Worm (Caenorhabditis elegans) whole organism, L1 larva: ENCODE data around the gene F39B3.3.

Experiments used
- C16A3.4 ChIP-seq: fragments of 150-350 bp; optimal IDR thresholded peaks from 2 replicates; lab custom pipeline; 2014; ENCODE audit warnings: missing biosample characterization, missing genetic modification characterization
- C34B4.2 ChIP-seq: sonication (generic microtip); optimal IDR thresholded peaks from 2 replicates; lab custom pipeline; 2017; ENCODE audit warnings: mild to moderate bottlenecking, missing genetic modification characterization, missing compliant biosample characterization
- Y116A8C.19 ChIP-seq: sonication (generic microtip); optimal IDR thresholded peaks from 2 replicates; lab custom pipeline; 2016; ENCODE audit warnings: missing compliant biosample characterization, missing genetic modification characterization, borderline replicate concordance
- aha-1 ChIP-seq: fragments of 150-350 bp; optimal IDR thresholded peaks from 2 replicates; lab custom pipeline; 2014; ENCODE audit warnings: missing biosample characterization, missing genetic modification characterization
- aly-2 ChIP-seq: fragments of 150-350 bp; optimal IDR thresholded peaks from 2 replicates; lab custom pipeline; 2014; ENCODE audit warnings: missing biosample characterization, missing genetic modification characterization
- ama-1 ChIP-seq: fragments of 150-350 bp; optimal IDR thresholded peaks from 2 replicates; lab custom pipeline; 2014
- blmp-1 ChIP-seq: fragments of 150-350 bp; optimal IDR thresholded peaks from 2 replicates; lab custom pipeline; 2014; ENCODE audit warnings: missing biosample characterization, missing genetic modification characterization
- ceh-63 ChIP-seq: fragments of 200-800 bp; sonication (Bioruptor generic); optimal IDR thresholded peaks from 2 replicates; lab custom pipeline; 2018; ENCODE audit warnings: mild to moderate bottlenecking, missing genetic modification characterization, missing compliant biosample characterization
- ceh-8 ChIP-seq: fragments of 200-800 bp; sonication (Bioruptor generic); optimal IDR thresholded peaks from 2 replicates; lab custom pipeline; 2018; ENCODE audit warnings: mild to moderate bottlenecking, missing genetic modification characterization, moderate library complexity, missing compliant biosample characterization
- ceh-82 ChIP-seq, 3 experiments: fragments of 150-350 bp in 1 of 3; sonication (generic microtip) in 2 of 3; optimal IDR thresholded peaks; 2 replicates each; lab custom pipeline; 2014 to 2017; ENCODE audit warnings: missing biosample characterization in 3 of 3, missing genetic modification characterization in 3 of 3
- ceh-90 ChIP-seq: sonication (generic microtip); optimal IDR thresholded peaks from 2 replicates; lab custom pipeline; 2016; ENCODE audit warnings: missing genetic modification characterization, missing compliant biosample characterization
- dpl-1 ChIP-seq, 3 experiments: fragments of 150-350 bp in 2 of 3; sonication (generic microtip) in 1 of 3; optimal IDR thresholded peaks; 2 replicates each; lab custom pipeline; 2014 to 2017; ENCODE audit warnings: missing biosample characterization in 3 of 3, missing genetic modification characterization in 3 of 3, missing genetic modification reagents in 3 of 3
- dsc-1 ChIP-seq: sonication (generic microtip); optimal IDR thresholded peaks from 2 replicates; lab custom pipeline; 2016; ENCODE audit warnings: mild to moderate bottlenecking, missing genetic modification characterization, missing compliant biosample characterization
- efl-1 ChIP-seq, 4 experiments: fragments of 150-350 bp; optimal IDR thresholded peaks in 3 of 4; peaks in 1 of 4; 1 replicate in 1 of 4; 2 replicates in 3 of 4; lab custom pipeline; 2014; ENCODE audit warnings: missing biosample characterization in 2 of 4, missing genetic modification characterization in 2 of 4, missing genetic modification reagents in 2 of 4
- efl-3 ChIP-seq: fragments of 200-800 bp; sonication (Bioruptor generic); optimal IDR thresholded peaks from 2 replicates; lab custom pipeline; 2018; ENCODE audit warnings: mild to moderate bottlenecking, missing genetic modification characterization, missing compliant biosample characterization
- egl-13 ChIP-seq: sonication (generic microtip); optimal IDR thresholded peaks from 2 replicates; lab custom pipeline; 2016; ENCODE audit warnings: missing genotype, missing genetic modification reagents, missing genetic modification characterization, missing compliant biosample characterization
- elt-2 ChIP-seq: sonication (generic microtip); optimal IDR thresholded peaks from 2 replicates; lab custom pipeline; 2016; ENCODE audit warnings: missing genetic modification characterization, mild to moderate bottlenecking, inconsistent platforms, missing compliant biosample characterization, missing genetic modification reagents
- ets-5 ChIP-seq: fragments of 200-800 bp; sonication (Bioruptor generic); IDR thresholded peaks from 2 replicates; pipeline ENCODE4 v1.3.6; 2022; ENCODE audit warnings: missing genetic modification characterization, missing compliant biosample characterization
- fkh-10 ChIP-seq: sonication (generic microtip); optimal IDR thresholded peaks from 2 replicates; lab custom pipeline; 2017; ENCODE audit warnings: missing biosample characterization, missing genetic modification reagents, missing genetic modification characterization
- hlh-4 ChIP-seq: sonication (generic microtip); optimal IDR thresholded peaks from 2 replicates; lab custom pipeline; 2016; ENCODE audit warnings: mild to moderate bottlenecking, missing genetic modification characterization, missing compliant biosample characterization
- irx-1 ChIP-seq: sonication (generic microtip); optimal IDR thresholded peaks from 2 replicates; lab custom pipeline; 2016; ENCODE audit warnings: missing genetic modification characterization, missing compliant biosample characterization
- isw-1 ChIP-seq: fragments of 200-800 bp; sonication (Bioruptor generic); IDR thresholded peaks from 2 replicates; pipeline ENCODE4 v1.3.6; 2022; ENCODE audit warnings: missing genetic modification characterization, missing compliant biosample characterization
- lin-14 ChIP-seq: fragments of 200-800 bp; sonication (Bioruptor generic); optimal IDR thresholded peaks from 2 replicates; lab custom pipeline; 2018; ENCODE audit warnings: mild to moderate bottlenecking, missing genetic modification characterization, moderate library complexity, missing compliant biosample characterization
- lin-35 ChIP-seq, 2 experiments: fragments of 150-350 bp; optimal IDR thresholded peaks; 2 replicates each; lab custom pipeline; 2014; ENCODE audit warnings: missing biosample characterization in 2 of 2, missing genetic modification characterization in 2 of 2, missing genetic modification reagents in 2 of 2
- lin-39 ChIP-seq: fragments of 150-350 bp; optimal IDR thresholded peaks from 2 replicates; lab custom pipeline; 2014; ENCODE audit warnings: missing biosample characterization, missing genetic modification reagents, missing genetic modification characterization
- mab-9 ChIP-seq: fragments of 200-800 bp; sonication (Bioruptor generic); IDR thresholded peaks from 2 replicates; pipeline ENCODE4 v1.3.6; 2022; ENCODE audit warnings: missing genetic modification reagents, missing genetic modification characterization, missing compliant biosample characterization
- mdl-1 ChIP-seq, 2 experiments: fragments of 150-350 bp; optimal IDR thresholded peaks; 2 replicates each; lab custom pipeline; 2014 to 2017; ENCODE audit warnings: missing biosample characterization in 2 of 2, missing genetic modification characterization in 2 of 2, inconsistent platforms in 1 of 2
- mef-2 ChIP-seq: fragments of 150-350 bp; optimal IDR thresholded peaks from 2 replicates; lab custom pipeline; 2014; ENCODE audit warnings: missing biosample characterization, missing genetic modification characterization
- mep-1 ChIP-seq: fragments of 150-350 bp; optimal IDR thresholded peaks from 2 replicates; lab custom pipeline; 2014; ENCODE audit warnings: missing biosample characterization, missing genetic modification characterization
- nhr-11 ChIP-seq: fragments of 150-350 bp; optimal IDR thresholded peaks from 2 replicates; lab custom pipeline; 2014; ENCODE audit warnings: missing biosample characterization, missing genetic modification characterization
- nhr-19 ChIP-seq: fragments of 200-800 bp; sonication (Bioruptor generic); conservative IDR thresholded peaks from 2 replicates; pipeline ENCODE4 v1.3.6; 2022; ENCODE audit warnings: missing genetic modification characterization, missing compliant biosample characterization
- nhr-237 ChIP-seq: fragments of 150-350 bp; optimal IDR thresholded peaks from 2 replicates; lab custom pipeline; 2014; ENCODE audit warnings: missing biosample characterization, missing genetic modification characterization
- nhr-47 ChIP-seq: sonication (generic microtip); optimal IDR thresholded peaks from 2 replicates; lab custom pipeline; 2016; ENCODE audit warnings: mild to moderate bottlenecking, missing genetic modification characterization, moderate library complexity, missing compliant biosample characterization
- nhr-71 ChIP-seq: sonication (generic microtip); optimal IDR thresholded peaks from 2 replicates; lab custom pipeline; 2016; ENCODE audit warnings: mild to moderate bottlenecking, missing genetic modification characterization, moderate library complexity, missing compliant biosample characterization
- nhr-90 ChIP-seq: sonication (generic microtip); optimal IDR thresholded peaks from 2 replicates; lab custom pipeline; 2016; ENCODE audit warnings: mild to moderate bottlenecking, missing genetic modification characterization, missing compliant biosample characterization; ENCODE audit not compliant: poor library complexity
- pag-3 ChIP-seq: sonication (generic microtip); optimal IDR thresholded peaks from 2 replicates; lab custom pipeline; 2017; ENCODE audit warnings: missing genetic modification characterization, mild to moderate bottlenecking, missing compliant biosample characterization, antibody characterized with exemption, borderline replicate concordance; ENCODE audit not compliant: insufficient read depth
- pqm-1 ChIP-seq: sonication (generic microtip); optimal IDR thresholded peaks from 3 replicates; lab custom pipeline; 2017; ENCODE audit warnings: missing biosample characterization, missing genetic modification characterization
- rnt-1 ChIP-seq: sonication (generic microtip); optimal IDR thresholded peaks from 2 replicates; lab custom pipeline; 2016; ENCODE audit warnings: mild to moderate bottlenecking, missing genetic modification characterization, moderate library complexity, missing compliant biosample characterization
- skn-1 ChIP-seq: fragments of 150-350 bp; optimal IDR thresholded peaks from 2 replicates; lab custom pipeline; 2014; ENCODE audit warnings: missing biosample characterization, missing genetic modification characterization
- snpc-4 ChIP-seq: fragments of 150-350 bp; optimal IDR thresholded peaks from 2 replicates; lab custom pipeline; 2014; ENCODE audit warnings: missing biosample characterization, missing genetic modification characterization
- sox-4 ChIP-seq: sonication (generic microtip); optimal IDR thresholded peaks from 2 replicates; lab custom pipeline; 2016; ENCODE audit warnings: missing genetic modification characterization, missing compliant biosample characterization
- sup-37 ChIP-seq: fragments of 200-800 bp; sonication (Bioruptor generic); optimal IDR thresholded peaks from 2 replicates; lab custom pipeline; 2018; ENCODE audit warnings: mild to moderate bottlenecking, missing genetic modification characterization, missing compliant biosample characterization
- tbx-2 ChIP-seq: sonication (generic microtip); optimal IDR thresholded peaks from 2 replicates; lab custom pipeline; 2016; ENCODE audit warnings: missing genetic modification characterization, missing compliant biosample characterization
- unc-62 ChIP-seq: fragments of 150-350 bp; optimal IDR thresholded peaks from 2 replicates; lab custom pipeline; 2014; ENCODE audit warnings: missing biosample characterization, missing genetic modification reagents, missing genetic modification characterization
- vab-15 ChIP-seq: sonication (generic microtip); optimal IDR thresholded peaks from 2 replicates; lab custom pipeline; 2017; ENCODE audit warnings: missing genotype, mild to moderate bottlenecking, missing genetic modification characterization, missing compliant biosample characterization
- xbp-1 ChIP-seq: sonication (generic microtip); optimal IDR thresholded peaks from 2 replicates; lab custom pipeline; 2016; ENCODE audit warnings: missing genetic modification characterization, missing compliant biosample characterization
- zag-1 ChIP-seq: fragments of 150-350 bp; optimal IDR thresholded peaks from 2 replicates; lab custom pipeline; 2014; ENCODE audit warnings: missing biosample characterization, missing genetic modification characterization
- ztf-11 ChIP-seq, 2 experiments: sonication (generic microtip); optimal IDR thresholded peaks; 2 replicates each; lab custom pipeline; 2016 to 2017; ENCODE audit warnings: missing genetic modification characterization in 2 of 2, missing biosample characterization in 1 of 2, missing compliant biosample characterization in 1 of 2

F39B3.3 gene

ce11 chrX:17545498-17545897 is 33.4 kb downstream of the F39B3.3 start (continued):
- TF ChIP-seq nhr-237 (tag; lab: Kevin White, UChicago) (no peak), snpc-4 (tag; lab: Kevin White, UChicago) (no peak), lin-14 (GFP tag; lab: Kevin White, UChicago) (no peak), skn-1 (tag; lab: Kevin White, UChicago) (peak; percentile 17), efl-1 (optimal IDR thresholded peaks at IDR 0.05; lab: Kevin White, UChicago) (peak; percentile 25 to 38), efl-1 (GFP tag; optimal IDR thresholded peaks at IDR 0.05 in 1 of 2; lab: Kevin White, UChicago) (no peak), ceh-63 (no peak), mdl-1 (tag; optimal IDR thresholded peaks at IDR 0.05; lab: Kevin White, UChicago) (no peak), tbx-2 (tag; lab: Kevin White, UChicago) (peak; percentile 52), sup-37 (GFP tag; lab: Kevin White, UChicago) (no peak), ceh-82 (tag; optimal IDR thresholded peaks at IDR 0.05; lab: Kevin White, UChicago) (peak in 2 of 3 experiments; percentile 25 to 37), irx-1 (tag; lab: Kevin White, UChicago) (peak; percentile 34), dpl-1 (GFP tag; optimal IDR thresholded peaks at IDR 0.05; lab: Kevin White, UChicago) (no peak), efl-3 (no peak), rnt-1 (tag; lab: Kevin White, UChicago) (peak; percentile 49), fkh-10 (GFP tag; lab: Kevin White, UChicago) (peak; percentile 19), mab-9 (GFP tag; lab: Robert Waterston, UW) (peak; percentile 54; the same call in 1 of the 2 replicates), lin-39 (tag; lab: Kevin White, UChicago) (no peak), lin-35 (GFP tag; optimal IDR thresholded peaks at IDR 0.05; lab: Kevin White, UChicago) (peak in 1 of 2 experiments; percentile 42), mep-1 (tag; lab: Kevin White, UChicago) (peak; percentile 54), elt-2 (no peak), nhr-47 (tag; lab: Kevin White, UChicago) (peak; percentile 85), vab-15 (tag; lab: Kevin White, UChicago) (no peak), pag-3 (tag; lab: Kevin White, UChicago) (no peak), nhr-71 (tag; lab: Kevin White, UChicago) (peak; percentile 65), ztf-11 (tag; optimal IDR thresholded peaks at IDR 0.05; lab: Kevin White, UChicago) (peak in 1 of 2 experiments; percentile 29), hlh-4 (tag; lab: Kevin White, UChicago) (no peak), nhr-19 (GFP tag; lab: Robert Waterston, UW) (peak; percentile 77), mef-2 (tag; lab: Kevin White, UChicago) (no peak), C34B4.2 (tag; lab: Kevin White, UChicago) (no peak), pqm-1 (tag; lab: Kevin White, UChicago) (no peak), isw-1 (GFP tag; lab: Robert Waterston, UW) (peak; percentile 31), dsc-1 (tag; lab: Kevin White, UChicago) (peak; percentile 84), unc-62 (GFP tag; lab: Kevin White, UChicago) (no peak), ets-5 (GFP tag; lab: Robert Waterston, UW) (no peak), C16A3.4 (tag; lab: Kevin White, UChicago) (peak; percentile 24), sox-4 (tag; lab: Kevin White, UChicago) (peak; percentile 60), nhr-90 (tag; lab: Kevin White, UChicago) (peak; percentile 71)

- TF ChIP-seq ceh-90 (no peak), skn-1 (tag; lab: Kevin White, UChicago) (peak; percentile 67), aha-1 (no peak), efl-1 (optimal IDR thresholded peaks at IDR 0.05; lab: Kevin White, UChicago) (peak; percentile 57 to 64), efl-1 (GFP tag; optimal IDR thresholded peaks at IDR 0.05 in 1 of 2; lab: Kevin White, UChicago) (peak in 1 of 2 experiments; percentile 92), ceh-8 (GFP tag; lab: Kevin White, UChicago) (peak; percentile 92), hlh-4 (tag; lab: Kevin White, UChicago) (no peak), mdl-1 (tag; optimal IDR thresholded peaks at IDR 0.05; lab: Kevin White, UChicago) (peak in 1 of 2 experiments; percentile 36), elt-2 (peak; percentile 66), ets-5 (GFP tag; lab: Robert Waterston, UW) (0 out of 2 replicates have a peak, but pooled peaks have one; percentile 86), irx-1 (tag; lab: Kevin White, UChicago) (peak; percentile 90), blmp-1 (tag; lab: Kevin White, UChicago) (no peak), efl-3 (peak; percentile 59), ama-1 (lab: Kevin White, UChicago) (no peak), zag-1 (tag; lab: Kevin White, UChicago) (no peak), aly-2 (tag; lab: Kevin White, UChicago) (peak; percentile 42), nhr-19 (GFP tag; lab: Robert Waterston, UW) (peak; percentile 96), nhr-237 (tag; lab: Kevin White, UChicago) (peak; percentile 57), xbp-1 (tag; lab: Kevin White, UChicago) (peak; percentile 80), nhr-11 (tag; lab: Kevin White, UChicago) (peak; percentile 77), egl-13 (tag; lab: Kevin White, UChicago) (peak; percentile 82), pqm-1 (tag; lab: Kevin White, UChicago) (no peak), Y116A8C.19 (tag; lab: Kevin White, UChicago) (no peak)
These were observed 34.5 kb downstream of the F39B3.3 start for ce11 chrX:17544349-17544936.
